Fruit fly (Drosophila melanogaster) Kc167 (cell line): ENCODE measurements around the gene spz.

Experiments
- Myc ChIP-seq: fragments of >200 bp; optimal IDR thresholded peaks from 2 replicates; lab custom pipeline; 2017; ENCODE audit warnings: missing external identifiers
- Sin3A ChIP-seq: fragments of >200 bp; optimal IDR thresholded peaks from 2 replicates; lab custom pipeline; 2018; ENCODE audit warnings: missing external identifiers
- h ChIP-seq: fragments of >200 bp; optimal IDR thresholded peaks from 3 replicates; lab custom pipeline; 2018; ENCODE audit warnings: missing external identifiers
- insv ChIP-seq: fragments of >200 bp; optimal IDR thresholded peaks from 3 replicates; lab custom pipeline; 2018; ENCODE audit warnings: missing external identifiers
- psq ChIP-seq: fragments of >200 bp; optimal IDR thresholded peaks from 2 replicates; lab custom pipeline; 2017; ENCODE audit warnings: missing external identifiers
- ttk ChIP-seq: sonication (Bioruptor generic); optimal IDR thresholded peaks from 2 replicates; lab custom pipeline; 2017; ENCODE audit warnings: missing external identifiers

spz gene

DNA sequence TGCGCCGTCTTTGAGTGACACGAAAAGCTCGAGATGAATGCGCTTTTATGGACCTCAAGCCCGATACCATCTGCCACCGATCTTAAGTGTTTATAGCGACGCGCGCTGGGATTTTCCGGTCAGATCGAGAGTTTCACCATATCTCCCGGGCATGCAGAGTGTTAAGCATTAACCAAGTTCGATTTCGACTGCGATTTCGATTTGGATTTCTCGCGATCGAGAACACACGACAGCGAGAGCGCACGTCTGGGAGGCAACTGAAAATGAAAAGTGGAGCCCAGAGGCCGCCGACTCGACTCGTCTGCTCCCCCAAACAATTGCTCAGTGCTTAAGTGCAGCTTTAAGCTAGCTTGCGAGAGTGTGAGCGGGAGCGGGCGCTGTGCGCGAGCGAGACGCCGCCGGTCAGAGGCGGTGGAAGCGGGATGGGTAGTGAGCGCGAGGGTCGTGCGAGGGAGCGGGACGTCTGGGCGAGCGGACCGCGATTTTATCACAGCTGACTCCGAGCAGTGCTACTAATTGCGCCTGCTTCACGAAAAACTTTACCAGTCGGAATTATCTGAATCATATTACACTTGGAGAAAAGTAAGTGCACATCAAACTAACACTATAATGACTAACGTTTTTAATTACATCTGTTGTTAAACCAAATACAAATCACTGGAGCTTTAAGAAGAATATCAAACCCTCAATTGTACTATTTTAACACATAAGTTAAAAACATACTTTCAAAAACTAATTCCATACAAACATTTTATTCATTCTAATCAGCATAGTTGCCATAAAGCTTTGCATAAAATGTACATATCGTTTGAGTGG lies at the start of gene spz:
Gene spz (minus strand): TSS at position 261 of the 816 bp plus-strand sequence.
- TF ChIP-seq insv: no peak
- TF ChIP-seq Myc (lab: Kevin White, UChicago): no peak
- no peak for TF ChIP-seq h (lab: Kevin White, UChicago)
- TF ChIP-seq ttk (lab: Kevin White, UChicago): no peak
- TF ChIP-seq psq (lab: Kevin White, UChicago): no peak
- TF ChIP-seq Sin3A (lab: Kevin White, UChicago): no peak

DNA sequence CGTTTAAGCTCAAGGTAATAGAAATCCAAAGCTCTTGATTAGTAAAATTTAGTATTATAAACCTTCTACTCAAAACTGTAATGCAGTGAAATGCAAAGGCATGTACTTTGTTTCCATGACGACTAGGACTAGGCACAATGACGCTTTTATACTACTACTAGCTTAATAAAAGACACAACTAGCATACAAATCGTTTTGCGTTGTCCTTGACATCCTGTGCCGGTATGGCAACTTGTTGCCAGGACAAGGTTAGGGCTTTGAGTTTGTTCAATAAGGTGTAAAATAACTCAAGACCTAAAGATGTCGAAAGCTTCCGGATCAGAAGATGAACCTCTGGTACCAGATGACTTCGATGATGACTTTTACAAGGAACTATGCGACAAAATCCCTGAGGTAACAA lies 48.5 kb upstream of the spz start, which contains the start of gene CG5882:
Gene CG5882 (plus strand): TSS at position 301 of the 400 bp plus-strand sequence.
- TF ChIP-seq Myc (lab: Kevin White, UChicago) (no peak), psq (lab: Kevin White, UChicago) (no peak), insv (no peak), h (lab: Kevin White, UChicago) (no peak), ttk (lab: Kevin White, UChicago) (no peak), Sin3A (lab: Kevin White, UChicago) (no peak)

DNA sequence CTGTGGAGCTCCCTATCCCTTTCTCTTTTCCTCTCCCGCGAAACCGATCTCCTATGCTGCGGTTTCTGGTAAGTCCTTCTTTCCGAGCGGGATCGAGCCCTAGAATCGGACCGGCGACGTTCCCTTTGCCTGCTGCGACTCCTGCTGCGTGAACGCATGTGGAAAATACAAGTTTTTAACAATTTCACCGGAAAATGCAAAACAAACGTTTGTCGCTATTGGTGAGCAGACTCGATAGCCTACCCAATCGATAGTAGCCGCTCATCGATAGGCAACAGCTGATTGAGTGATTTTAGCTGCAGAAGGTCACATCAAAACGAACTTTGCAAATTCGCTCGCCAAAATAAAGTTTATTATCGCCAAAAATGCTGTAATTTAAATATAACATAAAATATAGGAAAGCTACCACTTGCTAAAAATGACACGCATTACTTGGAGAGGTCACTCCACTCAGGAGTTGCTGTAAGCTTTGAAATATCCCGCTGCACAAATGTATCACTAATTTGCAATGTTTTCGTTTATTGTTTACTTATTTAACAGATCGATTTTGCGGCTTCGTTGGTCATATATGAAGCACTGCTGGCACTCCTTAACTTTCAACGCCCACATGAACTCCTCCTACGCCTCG lies 46.7 kb upstream of the spz start, which contains the start of the genes CG6066 and CG5880:
Gene CG6066 (minus strand): TSS at position 243 of the 628 bp plus-strand sequence.
Gene CG5880 (plus strand): TSS at position 281 of the 628 bp plus-strand sequence.
- TF ChIP-seq Sin3A (lab: Kevin White, UChicago) (no peak), psq (lab: Kevin White, UChicago) (no peak), insv (no peak), Myc (lab: Kevin White, UChicago) (no peak), h (lab: Kevin White, UChicago) (no peak), ttk (lab: Kevin White, UChicago) (no peak)

DNA sequence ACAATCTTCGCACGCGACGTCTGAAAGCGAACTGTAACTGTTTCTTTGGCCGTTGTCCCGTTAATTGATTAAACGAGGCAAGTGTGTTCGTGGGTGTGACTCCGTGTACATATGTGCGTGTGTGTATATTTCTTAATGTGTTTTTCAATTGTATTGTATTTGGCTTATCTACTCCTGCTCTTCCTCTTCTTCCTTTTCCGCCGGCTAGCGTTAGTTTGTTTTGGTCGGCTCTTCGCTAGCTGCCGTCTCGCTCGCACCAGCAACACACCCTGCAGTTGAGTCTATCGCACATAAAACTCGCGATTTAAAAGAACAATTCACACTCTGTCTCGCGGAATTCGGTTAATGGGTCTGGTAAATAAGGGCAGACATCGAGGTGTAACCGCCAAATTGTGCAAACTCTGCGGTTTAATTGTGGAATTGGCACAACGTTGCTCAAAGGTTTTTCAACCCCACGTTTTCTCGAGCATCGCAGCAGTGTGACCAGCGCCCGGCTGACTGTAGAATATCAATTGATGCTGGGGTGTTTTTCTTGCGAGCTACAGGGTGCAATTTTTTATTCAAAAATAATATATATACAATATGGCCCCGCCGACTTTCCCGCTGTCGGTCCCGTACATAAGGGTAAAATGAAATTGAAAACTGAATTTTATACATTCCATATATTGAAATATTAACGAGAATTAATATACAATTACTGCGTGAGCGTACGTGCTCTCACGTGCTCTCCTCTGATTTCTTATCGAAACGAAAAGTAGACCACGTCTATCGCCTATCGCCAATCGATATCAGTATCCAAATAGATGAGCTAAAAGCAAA lies 42.1 kb upstream of the spz start, which contains the start of the genes gb and CG5815:
Gene gb (minus strand): TSS at position 487 of the 819 bp plus-strand sequence.
Gene CG5815 (plus strand): TSS at position 783 of the 819 bp plus-strand sequence.
- no peak for TF ChIP-seq Myc (lab: Kevin White, UChicago)
- TF ChIP-seq h (lab: Kevin White, UChicago): no peak
- TF ChIP-seq ttk (lab: Kevin White, UChicago): no peak
- no peak for TF ChIP-seq insv
- TF ChIP-seq psq (lab: Kevin White, UChicago): no peak
- TF ChIP-seq Sin3A (lab: Kevin White, UChicago): no peak

DNA sequence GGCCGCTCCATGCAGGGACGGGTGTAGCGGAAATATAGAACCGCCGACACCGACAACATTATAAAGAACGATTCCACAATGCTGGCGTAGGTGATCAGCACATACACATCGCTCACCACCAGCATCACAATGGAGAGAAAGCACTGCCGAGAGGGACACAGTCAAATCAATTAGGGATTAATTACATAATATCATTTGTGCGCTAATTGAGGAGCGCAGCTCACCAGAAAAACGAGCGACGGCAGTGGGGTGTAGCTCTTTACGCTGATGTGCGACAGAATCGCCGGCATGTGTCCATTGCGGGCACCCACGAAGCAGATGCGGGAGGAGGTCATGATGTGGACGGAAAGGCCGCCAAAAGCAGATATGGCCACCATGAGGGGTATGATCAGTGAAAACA lies 39.6 kb upstream of the spz start:
- TF ChIP-seq insv: no peak
- no peak for TF ChIP-seq Myc (lab: Kevin White, UChicago)
- TF ChIP-seq Sin3A (lab: Kevin White, UChicago): no peak
- TF ChIP-seq ttk (lab: Kevin White, UChicago): no peak
- no peak for TF ChIP-seq psq (lab: Kevin White, UChicago)
- no peak for TF ChIP-seq h (lab: Kevin White, UChicago)

dm6 chr3R:27108111-27108510 lies 38.2 kb upstream of the spz start:
- no peak for TF ChIP-seq insv

dm6 chr3R:27106134-27106694 lies 36.3 kb upstream of the spz start, which contains the start of gene CAH9:
Gene CAH9, minus strand, starts transcription at chr3R:27106184.
- TF ChIP-seq h (lab: Kevin White, UChicago) (no peak), Sin3A (lab: Kevin White, UChicago) (no peak), insv (no peak), ttk (lab: Kevin White, UChicago) (no peak), psq (lab: Kevin White, UChicago) (no peak), Myc (lab: Kevin White, UChicago) (no peak)

DNA sequence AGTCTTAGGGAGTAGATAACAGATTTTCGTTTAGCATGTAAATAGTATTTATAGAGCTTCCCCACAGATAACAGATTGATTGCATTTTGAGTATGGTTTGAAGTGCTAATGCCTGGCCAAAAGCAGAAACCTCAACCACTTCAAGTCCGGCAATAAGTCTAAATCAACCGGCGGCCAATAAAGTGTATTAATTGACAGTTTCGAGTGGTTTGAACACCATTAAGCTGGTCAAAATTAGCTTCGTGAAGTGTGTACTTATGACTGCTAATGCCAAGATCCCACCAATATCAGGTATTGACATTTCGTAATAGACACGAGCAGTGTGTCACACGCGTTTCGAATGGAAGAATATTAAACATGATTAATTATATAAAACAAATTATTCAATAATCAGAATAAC lies 35.6 kb upstream of the spz start:
- TF ChIP-seq insv (no peak), Myc (lab: Kevin White, UChicago) (no peak), Sin3A (lab: Kevin White, UChicago) (no peak), h (lab: Kevin White, UChicago) (no peak), psq (lab: Kevin White, UChicago) (no peak), ttk (lab: Kevin White, UChicago) (no peak)

DNA sequence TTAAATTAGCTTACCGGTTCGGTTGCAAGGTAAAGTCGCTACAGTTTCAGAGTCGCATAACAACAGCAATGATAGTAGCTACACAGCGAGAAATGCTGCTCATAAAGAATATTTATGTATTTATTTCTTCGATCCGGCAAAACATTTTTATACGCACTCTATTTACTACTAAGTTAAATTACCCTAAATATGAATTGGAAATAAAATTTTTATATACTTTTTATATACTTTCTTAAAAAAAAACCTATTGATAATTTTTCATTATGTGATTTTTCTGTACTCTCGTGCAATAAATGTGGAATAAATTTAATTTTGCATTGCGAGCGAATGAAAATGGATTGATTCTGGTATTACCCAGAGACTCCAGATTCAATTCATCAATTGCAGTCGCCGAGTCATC lies 31.1 kb upstream of the spz start, which contains the start of gene Jhbp11:
Gene Jhbp11 (plus strand): TSS at position 301 of the 400 bp plus-strand sequence.
- TF ChIP-seq Sin3A (lab: Kevin White, UChicago) (no peak), insv (no peak), h (lab: Kevin White, UChicago) (no peak), psq (lab: Kevin White, UChicago) (no peak), ttk (lab: Kevin White, UChicago) (no peak), Myc (lab: Kevin White, UChicago) (no peak)

DNA sequence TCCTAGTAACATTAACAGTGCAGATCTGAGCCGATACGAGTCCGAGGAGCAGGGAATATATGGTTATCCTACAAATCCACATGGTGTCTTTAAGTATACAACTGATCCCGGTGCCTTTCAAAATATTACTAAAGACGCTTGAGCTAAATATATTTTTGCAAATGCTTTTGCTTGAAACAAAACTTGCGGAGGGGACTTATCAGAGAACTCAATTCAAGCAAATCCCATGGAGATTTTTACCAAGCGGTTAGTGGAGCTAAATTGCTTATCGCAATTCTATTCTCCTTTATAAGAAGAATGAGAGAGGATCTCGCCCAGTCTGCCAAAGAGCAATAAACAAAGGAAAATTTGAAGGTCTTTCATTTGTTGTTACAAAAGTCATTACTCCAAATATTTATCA lies 29.7 kb upstream of the spz start, which contains the start of gene eater:
Gene eater (minus strand): TSS at position 101 of the 400 bp plus-strand sequence.
- TF ChIP-seq Myc (lab: Kevin White, UChicago): no peak
- TF ChIP-seq psq (lab: Kevin White, UChicago): no peak
- TF ChIP-seq Sin3A (lab: Kevin White, UChicago): no peak
- TF ChIP-seq ttk (lab: Kevin White, UChicago): no peak
- no peak for TF ChIP-seq h (lab: Kevin White, UChicago)
- no peak for TF ChIP-seq insv
